Fruit fly (Drosophila melanogaster) whole organism, embryonic: Measurements from ENCODE around the gene CCT3.

Source experiments
- CG2120 ChIP-seq: fragments of 200-800 bp; sonication (Bioruptor generic); optimal IDR thresholded peaks from 3 replicates; lab custom pipeline; 2016; ENCODE audit warnings: missing biosample characterization, missing genetic modification characterization
- CG6272 ChIP-seq: fragments of 200-800 bp; sonication (Bioruptor generic); IDR thresholded peaks from 2 replicates; pipeline ENCODE4 v1.3.6; 2022; ENCODE audit warnings: missing biosample characterization, missing genetic modification characterization
- CG6654 ChIP-seq: fragments of 200-800 bp; sonication (Bioruptor generic); optimal IDR thresholded peaks from 2 replicates; lab custom pipeline; 2017; ENCODE audit warnings: missing biosample characterization, mild to moderate bottlenecking, missing genetic modification characterization
- CG8924 ChIP-seq: fragments of 200-800 bp; optimal IDR thresholded peaks from 3 replicates; lab custom pipeline; 2019; ENCODE audit warnings: missing biosample characterization, mild to moderate bottlenecking, missing genetic modification characterization, moderate library complexity
- bowl ChIP-seq: fragments of 200-800 bp; sonication (Bioruptor generic); IDR thresholded peaks from 2 replicates; pipeline ENCODE4 v1.3.6; 2022; ENCODE audit warnings: missing biosample characterization, missing genetic modification characterization
- dmrt99B ChIP-seq: fragments of 200-800 bp; sonication (Bioruptor generic); optimal IDR thresholded peaks from 2 replicates; lab custom pipeline; 2018; ENCODE audit warnings: missing biosample characterization, mild to moderate bottlenecking, missing genetic modification characterization, moderate library complexity
- insv ChIP-seq, 2 experiments: fragments of 200-800 bp; sonication (Bioruptor generic); optimal IDR thresholded peaks; 3 replicates each; lab custom pipeline; 2016 to 2018; ENCODE audit warnings: missing biosample characterization in 2 of 2, missing genetic modification characterization in 2 of 2
- pfk ChIP-seq: fragments of 200-800 bp; sonication (Bioruptor generic); optimal IDR thresholded peaks from 2 replicates; lab custom pipeline; 2018; ENCODE audit warnings: missing biosample characterization, mild to moderate bottlenecking, missing genetic modification characterization, moderate library complexity

DNA sequence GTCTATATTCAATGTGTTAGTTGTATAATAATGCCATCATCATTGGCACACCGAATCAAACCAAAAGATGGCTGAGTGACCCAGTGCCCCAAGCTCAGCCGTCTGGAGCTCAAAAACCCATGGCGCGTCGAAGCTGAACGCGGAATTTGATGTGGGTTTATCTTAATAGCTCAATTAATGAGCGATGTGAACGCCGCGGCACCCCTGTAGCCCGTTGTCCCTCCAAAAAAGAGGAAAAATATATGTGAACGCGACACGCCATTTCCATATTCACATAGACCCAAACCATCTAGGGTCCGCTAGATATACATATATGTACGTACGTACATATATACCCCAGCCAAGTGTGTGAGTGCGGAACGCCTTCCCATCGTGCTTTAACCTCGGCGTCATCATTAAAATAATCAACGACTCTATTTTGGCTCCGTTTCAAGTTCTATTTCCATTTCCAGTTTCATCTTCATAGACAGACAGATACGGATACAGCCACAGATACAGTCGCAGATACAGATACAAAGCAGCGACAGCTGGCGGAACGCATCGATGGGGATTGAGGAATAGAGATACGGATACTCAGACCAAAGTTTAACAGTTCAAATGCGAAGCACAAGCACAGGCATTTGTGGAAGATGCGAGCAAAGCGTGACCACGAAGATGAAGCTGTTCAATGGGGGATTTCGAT is 16.9 kb downstream of the CCT3 start:
- TF ChIP-seq CG2120 (GFP tag; lab: Kevin White, UChicago) (no peak), CG6654 (GFP tag; lab: Kevin White, UChicago) (no peak), bowl (GFP tag; lab: Robert Waterston, UW) (no peak), CG8924 (tag; lab: Kevin White, UChicago) (no peak), insv (GFP tag; optimal IDR thresholded peaks at IDR 0.05; lab: Kevin White, UChicago) (no peak), pfk (GFP tag; lab: Kevin White, UChicago) (no peak), dmrt99B (no peak), CG6272 (GFP tag; lab: Robert Waterston, UW) (no peak)
